Fruit fly (Drosophila melanogaster): ENCODE results near the gene glo.

glo gene

DNA sequence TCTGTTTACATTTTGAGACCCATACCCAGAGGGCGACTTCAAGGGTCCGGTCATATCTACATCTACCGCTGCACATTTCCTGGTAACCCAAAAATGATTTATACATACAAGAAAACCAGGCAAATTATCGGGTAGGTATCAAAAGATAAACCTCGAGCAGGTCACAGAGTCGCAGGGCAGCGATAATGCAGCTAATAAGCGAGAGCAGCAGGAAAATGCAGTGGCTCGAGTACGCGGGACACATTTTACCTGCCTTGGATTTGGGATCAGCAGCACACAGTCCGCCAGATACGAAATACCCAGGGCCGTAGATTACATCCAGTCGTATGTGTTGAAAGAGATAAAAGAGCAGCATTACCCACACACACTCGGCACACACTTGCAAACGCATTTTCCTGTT is 44.0 kb downstream of the glo start (continued):
- TF ChIP-seq CG7987 (GFP tag; optimal IDR thresholded peaks at IDR 0.05), result no peak
- no peak for TF ChIP-seq CG3407 (GFP tag; optimal IDR thresholded peaks at IDR 0.05)
- no peak for TF ChIP-seq pan (optimal IDR thresholded peaks at IDR 0.05)
- no peak for TF ChIP-seq pan (GFP tag; optimal IDR thresholded peaks at IDR 0.05 in 1 of 2, IDR thresholded peaks at IDR 0.05 in 1 of 2)
- TF ChIP-seq ara (GFP tag; IDR thresholded peaks at IDR 0.05), result no peak
- no peak for TF ChIP-seq ssp (GFP tag; IDR thresholded peaks at IDR 0.05)
- TF ChIP-seq HLHmδ (GFP tag; optimal IDR thresholded peaks at IDR 0.05), result no peak
- TF ChIP-seq corto (GFP tag; optimal IDR thresholded peaks at IDR 0.05), result no peak
- TF ChIP-seq sna (GFP tag; IDR thresholded peaks at IDR 0.05; ENCODE audit: partially characterized antibody), result no peak
- peak in 1 of 2 experiments; percentile 86 for TF ChIP-seq tll (GFP tag; optimal IDR thresholded peaks at IDR 0.05)
- no peak for TF ChIP-seq CG7839 (tag; optimal IDR thresholded peaks at IDR 0.05)
- no peak for TF ChIP-seq Camta (GFP tag; optimal IDR thresholded peaks at IDR 0.05)
- TF ChIP-seq CG1647 (GFP tag; optimal IDR thresholded peaks at IDR 0.05), result no peak
- TF ChIP-seq gem (tag; optimal IDR thresholded peaks at IDR 0.05), result no peak
- TF ChIP-seq CG6654 (GFP tag; optimal IDR thresholded peaks at IDR 0.05), result no peak
- TF ChIP-seq zen (tag; optimal IDR thresholded peaks at IDR 0.05), result peak; percentile 53
- no peak for TF ChIP-seq vfl (GFP tag; optimal IDR thresholded peaks at IDR 0.05)
- no peak for TF ChIP-seq tap (tag; optimal IDR thresholded peaks at IDR 0.05)
- no peak for TF ChIP-seq en (GFP tag; optimal IDR thresholded peaks at IDR 0.05)
- TF ChIP-seq CG2202 (tag; optimal IDR thresholded peaks at IDR 0.05), result no peak
- peak; percentile 43 for TF ChIP-seq cad (GFP tag; optimal IDR thresholded peaks at IDR 0.05)
- TF ChIP-seq al (GFP tag; IDR thresholded peaks at IDR 0.05), result no peak
- no peak for TF ChIP-seq Deaf1 (tag; optimal IDR thresholded peaks at IDR 0.05)
- TF ChIP-seq CG1603 (tag; optimal IDR thresholded peaks at IDR 0.05), result no peak
- no peak for TF ChIP-seq CG2712 (tag; optimal IDR thresholded peaks at IDR 0.05)
- no peak for TF ChIP-seq CG12104 (GFP tag; optimal IDR thresholded peaks at IDR 0.05)
- TF ChIP-seq CG2199 (GFP tag; IDR thresholded peaks at IDR 0.05), result 0 out of 3 replicates have a peak, but pooled peaks have one; percentile 79
- TF ChIP-seq Adf1 (GFP tag; IDR thresholded peaks at IDR 0.05), result no peak
- TF ChIP-seq ci (GFP tag; IDR thresholded peaks at IDR 0.05), result no peak
- no peak for TF ChIP-seq CG31224 (GFP tag; IDR thresholded peaks at IDR 0.05)
- no peak for TF ChIP-seq phol (tag; optimal IDR thresholded peaks at IDR 0.05)
- no peak for TF ChIP-seq CG17359 (tag; optimal IDR thresholded peaks at IDR 0.05)
- no peak for TF ChIP-seq eve (GFP tag; optimal IDR thresholded peaks at IDR 0.05)
- TF ChIP-seq grn (GFP tag; optimal IDR thresholded peaks at IDR 0.05), result peak; percentile 76
- TF ChIP-seq nmo (GFP tag; optimal IDR thresholded peaks at IDR 0.05), result no peak
- no peak for TF ChIP-seq B-H1 (GFP tag; IDR thresholded peaks at IDR 0.05)
- no peak for TF ChIP-seq CG10267 (tag; optimal IDR thresholded peaks at IDR 0.05)
- TF ChIP-seq her (GFP tag; optimal IDR thresholded peaks at IDR 0.05), result no peak
- TF ChIP-seq sob (GFP tag; IDR thresholded peaks at IDR 0.05), result no peak
- TF ChIP-seq H15 (GFP tag; IDR thresholded peaks at IDR 0.05), result no peak
- no peak for TF ChIP-seq Oli (tag; optimal IDR thresholded peaks at IDR 0.05)
- TF ChIP-seq sqz (GFP tag; optimal IDR thresholded peaks at IDR 0.05), result no peak
- TF ChIP-seq pzg (GFP tag; optimal IDR thresholded peaks at IDR 0.05), result no peak
- no peak for TF ChIP-seq Vsx1 (GFP tag; optimal IDR thresholded peaks at IDR 0.05)
